Worm (Caenorhabditis elegans) whole organism, late embryonic: ENCODE data around the gene srw-117.

ENCODE experiments used
- K09A11.1 ChIP-seq: sonication (generic microtip); optimal IDR thresholded peaks from 2 replicates; lab custom pipeline; 2017; ENCODE audit warnings: antibody characterized with exemption, mild to moderate bottlenecking, missing genetic modification characterization, missing compliant biosample characterization; ENCODE audit not compliant: insufficient read depth
- ceh-22 ChIP-seq: sonication (generic microtip); optimal IDR thresholded peaks from 2 replicates; lab custom pipeline; 2017; ENCODE audit warnings: missing biosample characterization, missing genetic modification characterization
- ceh-24 ChIP-seq: sonication (generic microtip); optimal IDR thresholded peaks from 2 replicates; lab custom pipeline; 2016; ENCODE audit warnings: mild to moderate bottlenecking, missing genetic modification characterization, missing compliant biosample characterization
- ceh-6 ChIP-seq: fragments of 200-800 bp; sonication (Bioruptor generic); optimal IDR thresholded peaks from 2 replicates; lab custom pipeline; 2018; ENCODE audit warnings: mild to moderate bottlenecking, missing genetic modification characterization, missing compliant biosample characterization
- gmeb-2 ChIP-seq: sonication (generic microtip); optimal IDR thresholded peaks from 2 replicates; lab custom pipeline; 2016; ENCODE audit warnings: missing genetic modification characterization, inconsistent platforms, missing compliant biosample characterization
- hlh-15 ChIP-seq: sonication (generic microtip); optimal IDR thresholded peaks from 2 replicates; lab custom pipeline; 2016; ENCODE audit warnings: missing genetic modification characterization, missing compliant biosample characterization
- hlh-8 ChIP-seq: sonication (generic microtip); optimal IDR thresholded peaks from 2 replicates; lab custom pipeline; 2016; ENCODE audit warnings: missing genotype, missing genetic modification characterization, missing compliant biosample characterization
- nhr-11 ChIP-seq: fragments of 150-350 bp; optimal IDR thresholded peaks from 2 replicates; lab custom pipeline; 2014; ENCODE audit warnings: missing biosample characterization, missing genetic modification characterization
- pag-3 ChIP-seq: sonication (generic microtip); optimal IDR thresholded peaks from 2 replicates; lab custom pipeline; 2016; ENCODE audit warnings: missing compliant biosample characterization, missing genetic modification characterization, borderline replicate concordance
- pqm-1 ChIP-seq: sonication (generic microtip); optimal IDR thresholded peaks from 2 replicates; lab custom pipeline; 2016; ENCODE audit warnings: missing genetic modification characterization, missing compliant biosample characterization
- sdc-2 ChIP-seq: sonication (generic microtip); optimal IDR thresholded peaks from 2 replicates; lab custom pipeline; 2016; ENCODE audit warnings: missing genotype, missing genetic modification characterization, missing compliant biosample characterization
- sox-4 ChIP-seq: sonication (generic microtip); optimal IDR thresholded peaks from 2 replicates; lab custom pipeline; 2017; ENCODE audit warnings: mild to moderate bottlenecking, missing genetic modification characterization, inconsistent platforms, missing compliant biosample characterization
- ttx-3 ChIP-seq: sonication (generic microtip); optimal IDR thresholded peaks from 2 replicates; lab custom pipeline; 2016; ENCODE audit warnings: missing genetic modification reagents, missing genetic modification characterization, missing compliant biosample characterization
- unc-86 ChIP-seq: sonication (generic microtip); optimal IDR thresholded peaks from 2 replicates; lab custom pipeline; 2016; ENCODE audit warnings: missing genetic modification characterization, missing compliant biosample characterization
- ztf-16 ChIP-seq: sonication (generic microtip); optimal IDR thresholded peaks from 2 replicates; lab custom pipeline; 2017; ENCODE audit warnings: missing genetic modification characterization, missing compliant biosample characterization

The srw-117 gene

DNA sequence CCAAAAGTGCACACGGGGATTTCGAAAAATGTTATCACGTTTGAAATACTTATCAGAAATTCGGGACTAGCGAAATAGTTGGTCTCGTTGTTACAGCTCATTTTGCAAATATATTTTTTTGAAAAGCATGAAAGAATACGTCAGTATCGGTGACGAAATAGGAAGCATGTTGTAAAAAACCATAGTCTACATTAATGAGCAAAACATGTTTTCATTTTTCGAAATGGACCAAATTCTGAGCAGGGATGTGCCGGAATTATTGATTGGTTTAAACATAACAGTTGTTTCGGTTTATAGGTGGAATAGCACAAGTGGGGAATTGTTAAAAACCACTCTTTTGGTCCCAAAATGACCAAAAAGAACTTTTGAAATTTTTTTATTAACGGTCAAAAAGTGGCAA is 49.2 kb downstream of the srw-117 start, which contains the start of gene srh-247:
Gene srh-247 (minus strand): TSS at position 101 of the 400 bp plus-strand sequence.
- TF ChIP-seq ztf-16 (tag; lab: Kevin White, UChicago) (no peak), hlh-15 (tag; lab: Kevin White, UChicago) (no peak), ceh-24 (tag; lab: Kevin White, UChicago) (no peak), pqm-1 (tag; lab: Kevin White, UChicago) (no peak), sdc-2 (tag; lab: Kevin White, UChicago) (no peak), gmeb-2 (tag; lab: Kevin White, UChicago) (no peak), ceh-6 (GFP tag; lab: Kevin White, UChicago) (no peak), pag-3 (tag; lab: Kevin White, UChicago) (no peak), nhr-11 (tag; lab: Kevin White, UChicago) (no peak), ttx-3 (tag; lab: Kevin White, UChicago) (no peak), ceh-22 (no peak), sox-4 (no peak), unc-86 (tag; lab: Kevin White, UChicago) (no peak), K09A11.1 (tag; lab: Kevin White, UChicago) (no peak), hlh-8 (no peak)
- TF ChIP-seq, all 69 proteins: peak for 0
